Worm (Caenorhabditis elegans): ENCODE results near the gene acbp-4.

ce11 chrIII:7293075-7293684, 15.7 kb downstream of the acbp-4 start, which contains the start of gene cwf-19L2:
- TF ChIP-seq ref-1 (GFP tag; conservative IDR thresholded peaks at IDR 0.05) (no peak), flt-1 (GFP tag; IDR thresholded peaks at IDR 0.05) (no peak), tab-1 (GFP tag; IDR thresholded peaks at IDR 0.05) (no peak), ztf-23 (GFP tag; IDR thresholded peaks at IDR 0.05) (no peak), T22C8.4 (GFP tag; IDR thresholded peaks at IDR 0.05) (no peak), klf-2 (GFP tag; conservative IDR thresholded peaks at IDR 0.05) (no peak), cog-1 (tag; optimal IDR thresholded peaks at IDR 0.05) (no peak), med-1 (GFP tag; optimal IDR thresholded peaks at IDR 0.05; ENCODE audit: insufficient read depth) (no peak), ztf-29 (GFP tag; IDR thresholded peaks at IDR 0.05) (no peak)

All from whole organism, midembryonic.